Fruit fly (Drosophila melanogaster): ENCODE data around the gene nmd.

Gene nmd

DNA sequence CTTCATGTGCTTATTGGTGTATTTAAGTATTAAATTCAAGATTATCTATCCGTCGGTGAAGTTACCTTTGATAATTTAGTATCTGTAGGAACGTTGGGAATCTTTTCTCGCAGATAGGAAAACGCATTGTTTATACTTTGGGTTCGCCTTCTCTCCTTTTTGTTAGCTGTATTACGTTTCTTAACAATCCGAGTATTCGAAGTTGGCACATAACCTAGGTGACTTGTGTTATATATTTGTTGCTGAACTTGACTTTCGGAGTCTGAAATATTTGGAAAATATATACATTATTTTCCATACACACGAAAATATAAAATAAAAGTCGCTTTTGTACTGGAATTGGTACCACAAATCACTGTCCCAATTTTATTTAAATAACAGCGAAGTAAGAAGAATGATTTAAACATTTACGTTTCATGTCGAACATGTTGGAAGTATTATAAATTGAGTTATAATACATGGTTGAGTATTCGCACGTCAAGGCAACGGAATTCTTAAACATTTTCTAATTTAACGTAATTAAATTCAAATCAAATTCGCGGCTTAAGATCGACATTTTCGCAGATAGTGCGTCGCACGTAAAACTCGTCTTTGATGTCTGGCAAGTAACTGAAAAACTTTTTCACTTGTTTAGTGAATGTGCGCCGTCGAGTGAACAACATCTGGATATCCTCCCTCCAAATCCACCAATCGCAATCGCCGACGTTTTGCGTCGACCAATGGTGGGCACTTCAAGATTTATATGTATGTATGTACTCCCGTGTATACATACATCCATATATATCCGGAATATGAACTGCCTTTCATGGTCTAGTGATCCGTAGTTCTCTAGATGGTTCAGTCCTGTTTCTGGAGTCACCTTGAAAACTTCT, 8.7 kb downstream of the nmd start, which contains the start of gene Hand:
TSS of gene Hand (minus strand) at position 588 of the 872 bp plus-strand sequence.
- TF ChIP-seq CG17801 (GFP tag; optimal IDR thresholded peaks at IDR 0.05; ENCODE audit: partially characterized antibody) = no peak

DNA sequence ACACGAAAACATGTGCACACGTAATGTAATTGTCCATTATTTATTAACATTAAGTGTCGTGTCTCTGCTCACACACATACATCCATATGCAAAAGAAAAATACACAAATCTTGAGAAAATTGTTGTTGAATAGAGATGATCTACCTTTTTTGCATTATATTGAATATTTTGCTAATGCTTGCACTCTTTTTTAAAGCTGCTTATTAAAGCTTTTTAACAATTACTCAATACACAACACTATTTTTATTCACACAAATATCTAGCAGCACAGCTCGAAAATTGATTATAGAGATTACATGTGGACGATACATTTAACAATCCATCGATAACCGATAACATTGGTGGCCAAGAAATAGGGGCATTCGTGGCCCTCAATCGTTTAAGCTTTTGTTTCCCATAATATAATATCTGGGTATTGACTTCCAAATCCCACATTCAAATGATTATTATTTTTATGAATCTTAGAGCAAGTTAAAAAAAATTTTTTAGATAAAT, 11.6 kb downstream of the nmd start, which contains the start of gene Ufd4:
TSS of gene Ufd4 (minus strand) at position 300 of the 495 bp plus-strand sequence.
- TF ChIP-seq CG17801 (GFP tag; optimal IDR thresholded peaks at IDR 0.05; ENCODE audit: partially characterized antibody) = peak; percentile 65

DNA sequence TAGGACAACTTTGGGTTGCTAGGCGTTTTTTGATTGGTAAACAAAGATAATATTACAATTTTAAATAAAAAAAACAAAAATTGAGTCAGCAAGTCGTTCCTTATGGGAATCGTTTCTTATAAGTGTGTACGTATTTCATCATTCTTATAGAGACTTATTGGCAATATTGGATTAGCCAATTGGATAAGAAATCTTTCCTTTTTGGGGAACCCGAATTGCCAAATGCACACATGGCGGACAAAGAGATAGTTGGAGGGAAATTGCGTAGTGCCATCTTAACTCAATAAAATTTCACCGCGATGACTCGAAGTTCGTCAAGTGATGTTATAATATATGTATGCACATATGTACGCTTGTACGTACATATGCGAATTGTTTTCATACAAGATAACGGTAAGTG, 12.5 kb downstream of the nmd start:
- TF ChIP-seq CG17801 (GFP tag; optimal IDR thresholded peaks at IDR 0.05; ENCODE audit: partially characterized antibody) = no peak

dm6 chr2L:10280772-10281171, 23.0 kb downstream of the nmd start, which contains the start of gene CG34043:
Gene CG34043, minus strand, starts transcription at chr2L:10280872.
- no peak for TF ChIP-seq CG17801 (GFP tag; optimal IDR thresholded peaks at IDR 0.05; ENCODE audit: partially characterized antibody)

DNA sequence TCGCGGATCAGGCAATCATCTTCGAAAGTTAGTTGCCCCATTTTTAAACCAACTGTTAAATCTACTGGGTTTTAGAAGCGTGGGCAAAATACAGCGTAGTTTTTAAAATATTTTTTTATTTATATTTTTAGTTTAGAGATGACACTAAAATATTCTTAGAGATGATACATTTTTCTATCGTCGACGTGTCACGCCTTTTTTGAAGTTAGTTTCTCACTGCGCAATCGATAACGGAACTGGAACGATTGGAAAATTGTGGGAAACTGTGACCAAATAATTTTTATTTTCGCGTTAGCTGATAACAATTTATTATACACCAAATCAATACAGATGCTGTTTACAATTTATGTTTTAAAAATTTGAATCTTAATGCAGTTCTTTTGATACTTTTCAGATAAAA, 25.1 kb downstream of the nmd start, which contains the start of gene Utx:
TSS of gene Utx (minus strand) at position 154 of the 400 bp plus-strand sequence.
- peak; percentile 26 for TF ChIP-seq CG17801 (GFP tag; optimal IDR thresholded peaks at IDR 0.05; ENCODE audit: partially characterized antibody)

DNA sequence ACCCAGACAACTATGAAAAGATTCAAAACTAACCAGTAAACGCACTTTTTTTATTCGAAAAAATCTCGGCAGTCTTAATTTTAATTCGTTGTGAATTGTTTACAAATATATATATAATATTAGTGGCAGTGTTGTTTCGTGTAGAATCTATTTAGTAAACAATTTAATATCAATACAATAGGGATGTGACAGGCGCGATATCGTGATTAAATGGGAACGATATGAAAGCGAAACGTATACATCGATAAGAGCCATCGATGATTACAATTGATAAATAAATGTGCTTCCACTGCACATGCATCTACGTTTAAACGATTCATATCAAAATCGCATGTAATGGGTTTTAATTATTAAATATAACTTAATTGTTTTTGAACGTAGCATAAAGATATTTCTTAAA, 26.4 kb downstream of the nmd start:
- peak; percentile 37 for TF ChIP-seq CG17801 (GFP tag; optimal IDR thresholded peaks at IDR 0.05; ENCODE audit: partially characterized antibody)

DNA sequence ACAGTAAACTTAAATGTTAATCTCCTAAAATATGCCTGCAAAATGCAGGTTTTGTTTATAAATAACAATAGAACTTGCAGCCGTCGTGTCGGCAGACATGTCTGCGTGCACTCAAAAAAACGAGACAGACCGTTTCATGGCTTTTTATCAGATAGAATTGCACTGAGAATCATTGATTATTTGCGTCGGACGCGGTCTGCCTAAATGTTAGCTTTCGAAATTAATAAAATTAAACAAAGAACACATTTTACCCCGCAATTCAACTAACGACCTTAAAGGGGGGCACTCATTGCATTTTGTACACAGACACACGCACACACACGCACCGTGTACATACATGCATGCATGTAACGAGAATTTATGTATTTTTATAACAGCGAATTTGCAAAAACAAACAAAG, 26.9 kb downstream of the nmd start:
- no peak for TF ChIP-seq CG17801 (GFP tag; optimal IDR thresholded peaks at IDR 0.05; ENCODE audit: partially characterized antibody)

dm6 chr2L:10276436-10276835, 27.3 kb downstream of the nmd start:
- peak; percentile 79 for TF ChIP-seq CG17801 (GFP tag; optimal IDR thresholded peaks at IDR 0.05; ENCODE audit: partially characterized antibody)

dm6 chr2L:10272224-10272623, 31.5 kb downstream of the nmd start, which contains the start of gene trk:
Gene trk, minus strand, starts transcription at chr2L:10272324.
- TF ChIP-seq CG17801 (GFP tag; optimal IDR thresholded peaks at IDR 0.05; ENCODE audit: partially characterized antibody) = peak; percentile 34

DNA sequence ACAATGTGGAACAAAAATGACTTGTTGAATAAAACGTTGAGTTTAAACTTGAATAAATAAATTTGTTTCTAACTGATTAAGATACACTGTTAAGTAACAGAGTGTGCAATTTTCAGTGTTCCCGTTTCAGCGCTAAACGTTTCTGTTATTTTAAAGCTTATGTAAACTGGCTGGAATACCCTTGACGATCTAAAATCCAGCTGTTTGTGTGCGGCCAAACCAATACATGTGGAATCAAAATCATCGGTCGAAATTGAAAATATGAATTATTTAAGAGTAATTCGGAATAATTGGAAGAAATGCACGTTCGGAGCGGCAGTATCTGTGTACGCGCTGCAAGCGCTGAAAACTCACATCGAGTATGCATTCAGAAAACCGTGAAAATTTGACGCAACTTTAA, 33.9 kb downstream of the nmd start, which contains the start of gene Mulk:
TSS of gene Mulk (plus strand) at position 198 of the 400 bp plus-strand sequence.
- TF ChIP-seq CG17801 (GFP tag; optimal IDR thresholded peaks at IDR 0.05; ENCODE audit: partially characterized antibody) = no peak

- no peak for TF ChIP-seq CG17801 (GFP tag; optimal IDR thresholded peaks at IDR 0.05; ENCODE audit: partially characterized antibody)
Observed at dm6 chr2L:10268688-10269087, 35.1 kb downstream of the nmd start, which contains the start of gene CG4957. Gene CG4957, plus strand, starts transcription at chr2L:10268872.

DNA sequence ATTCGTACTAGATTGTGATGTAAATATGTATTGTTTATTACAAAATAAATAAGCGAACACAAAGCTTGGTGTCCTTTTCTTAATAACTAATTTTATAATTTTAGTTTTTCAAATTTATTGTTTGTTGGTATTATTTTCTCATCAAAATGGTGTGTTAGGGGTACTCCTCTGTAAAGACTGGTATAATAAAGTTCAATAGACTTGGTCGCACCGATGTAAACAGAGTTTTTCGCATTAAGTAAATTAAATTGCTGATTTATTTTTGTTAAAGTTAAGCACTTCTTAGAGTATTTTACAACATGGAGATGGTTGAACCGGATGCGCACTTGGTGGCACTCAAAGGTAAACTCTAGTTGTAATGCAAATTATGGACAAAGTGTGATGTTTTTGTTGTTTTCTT, 37.2 kb downstream of the nmd start, which contains the start of gene CG4953:
TSS of gene CG4953 (plus strand) at position 193 of the 400 bp plus-strand sequence.
- TF ChIP-seq CG17801 (GFP tag; optimal IDR thresholded peaks at IDR 0.05; ENCODE audit: partially characterized antibody) = no peak

- TF ChIP-seq CG17801 (GFP tag; optimal IDR thresholded peaks at IDR 0.05; ENCODE audit: partially characterized antibody) = peak; percentile 21
Observed at dm6 chr2L:10265129-10265528, 38.6 kb downstream of the nmd start, which contains the start of gene Mob3. Gene Mob3, plus strand, starts transcription at chr2L:10265336.

DNA sequence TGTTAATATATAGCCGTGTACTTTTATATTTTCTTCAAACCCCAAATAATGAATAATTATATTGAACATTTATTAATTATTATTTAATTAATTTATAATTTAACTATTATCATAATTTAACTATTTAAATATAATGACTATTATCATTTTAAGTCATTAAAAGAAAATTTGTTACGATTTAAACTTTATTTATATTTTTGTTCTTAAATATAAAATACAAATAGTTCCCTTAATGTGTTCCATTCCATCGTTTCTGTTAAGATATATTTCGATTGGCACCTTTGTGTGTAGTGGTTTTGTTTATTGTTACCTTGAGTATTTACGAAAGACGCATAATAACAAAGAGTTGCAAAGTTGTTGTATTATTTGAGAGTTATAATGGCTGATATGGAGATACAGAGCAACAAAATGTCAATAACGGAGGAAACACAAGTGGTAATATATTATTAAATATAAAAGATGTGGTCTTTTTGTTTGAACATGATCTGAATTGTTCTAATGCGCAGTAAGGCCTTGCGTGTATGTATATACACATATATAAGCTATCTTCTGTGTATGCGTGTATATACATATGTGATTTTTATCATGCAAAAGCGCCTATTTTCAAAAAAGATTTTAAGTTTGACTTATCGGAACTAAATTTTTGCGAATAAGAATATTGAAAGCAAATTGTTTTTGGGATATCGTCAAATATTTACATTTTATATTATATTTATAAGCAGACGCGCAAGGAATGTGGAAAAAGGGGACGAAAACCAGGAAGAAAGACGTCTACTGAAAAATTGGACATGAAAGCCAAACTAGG, 39.7 kb downstream of the nmd start, which contains the start of gene REPTOR-BP:
TSS of gene REPTOR-BP (plus strand) at position 296 of the 805 bp plus-strand sequence.
- no peak for TF ChIP-seq CG17801 (GFP tag; optimal IDR thresholded peaks at IDR 0.05; ENCODE audit: partially characterized antibody)

- TF ChIP-seq CG17801 (GFP tag; optimal IDR thresholded peaks at IDR 0.05; ENCODE audit: partially characterized antibody) = no peak
Observed at dm6 chr2L:10263343-10263744, 40.4 kb downstream of the nmd start, which contains the start of gene Rsf1. Gene Rsf1, minus strand, starts transcription at chr2L:10263554.

Measured in ovary, adult (tissue).